Worm (Caenorhabditis elegans): ENCODE results near the gene Y105C5A.10.

DNA sequence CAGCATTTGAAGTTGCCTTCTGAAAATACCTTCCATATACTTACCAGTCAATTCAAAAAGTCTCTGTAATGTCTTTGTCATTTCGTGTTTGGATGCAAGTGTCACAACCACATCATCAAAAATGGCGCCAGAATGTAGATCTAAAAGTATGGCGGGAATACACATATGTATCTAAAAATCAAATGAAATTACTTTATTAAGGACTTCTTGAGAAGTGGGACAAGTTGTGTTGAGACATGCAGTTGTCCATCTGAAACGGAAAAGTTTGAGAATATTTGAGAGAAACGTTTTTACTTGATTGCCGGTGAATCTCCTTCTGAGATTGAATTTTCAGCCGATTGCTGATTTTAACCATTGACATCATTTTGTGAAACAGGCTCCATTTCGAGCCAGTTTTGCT lies 43.6 kb upstream of the Y105C5A.10 start:
- TF ChIP-seq blmp-1 (tag; optimal IDR thresholded peaks at IDR 0.05; ENCODE audit: insufficient read depth) (no peak), mdl-1 (tag; optimal IDR thresholded peaks at IDR 0.05) (no peak), nhr-77 (tag; optimal IDR thresholded peaks at IDR 0.05) (no peak), fos-1 (tag; optimal IDR thresholded peaks at IDR 0.05) (no peak), zag-1 (tag; optimal IDR thresholded peaks at IDR 0.05) (no peak), ceh-82 (tag; optimal IDR thresholded peaks at IDR 0.05) (no peak), elt-1 (tag; optimal IDR thresholded peaks at IDR 0.05) (no peak), nhr-23 (tag; optimal IDR thresholded peaks at IDR 0.05) (no peak), lin-39 (tag; optimal IDR thresholded peaks at IDR 0.05) (no peak), aly-2 (tag; optimal IDR thresholded peaks at IDR 0.05) (no peak), ztf-11 (tag; optimal IDR thresholded peaks at IDR 0.05) (no peak), ZK546.5 (tag; optimal IDR thresholded peaks at IDR 0.05) (no peak), ceh-16 (tag; optimal IDR thresholded peaks at IDR 0.05) (no peak)

All from whole organism, L2 larva.